Worm (Caenorhabditis elegans): ENCODE data around the gene C32B5.13.
A peak's percentile ranks its signal among the peaks of the same experiment; 100 is the strongest.

The C32B5.13 gene

DNA sequence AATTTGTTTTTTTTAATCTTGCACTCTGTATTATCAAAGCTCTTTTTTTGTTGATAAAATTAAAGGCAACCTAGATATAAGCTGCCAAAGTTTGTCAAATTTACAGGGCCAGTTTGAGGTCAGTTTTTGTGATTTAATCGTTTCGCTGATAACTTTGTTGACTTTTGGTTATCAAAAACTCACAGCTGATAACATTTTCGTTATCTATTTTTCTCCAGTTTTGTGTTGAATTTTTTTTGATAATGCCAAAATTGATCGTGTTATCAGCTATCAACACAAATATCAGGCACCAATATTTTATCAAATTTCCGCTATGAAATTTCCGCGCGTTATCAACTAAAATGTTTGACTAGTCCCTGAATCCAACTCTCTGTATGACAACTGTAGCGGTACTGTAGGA, 46.7 kb downstream of the C32B5.13 start (continued):
- peak; percentile 89 for TF ChIP-seq hlh-11 (tag; optimal IDR thresholded peaks at IDR 0.05)
- no peak for TF ChIP-seq ceh-62 (tag; optimal IDR thresholded peaks at IDR 0.05)
- no peak for TF ChIP-seq dpl-1 (GFP tag; optimal IDR thresholded peaks at IDR 0.05)
- TF ChIP-seq lin-38 (GFP tag; IDR thresholded peaks at IDR 0.05) = no peak
- no peak for TF ChIP-seq arid-1 (GFP tag; conservative IDR thresholded peaks at IDR 0.05)
- TF ChIP-seq set-16 (GFP tag; IDR thresholded peaks at IDR 0.05) = no peak
- no peak for TF ChIP-seq zfp-2 (tag; optimal IDR thresholded peaks at IDR 0.05)
- TF ChIP-seq ztf-7 (tag; optimal IDR thresholded peaks at IDR 0.05) = no peak
- no peak for TF ChIP-seq madf-5 (GFP tag; IDR thresholded peaks at IDR 0.05)
- TF ChIP-seq mes-2 (tag; optimal IDR thresholded peaks at IDR 0.05; ENCODE audit: poor library complexity, severe bottlenecking) = no peak
- TF ChIP-seq jun-1 (tag; optimal IDR thresholded peaks at IDR 0.05) = peak; percentile 59
- TF ChIP-seq Y105C5A.15 (GFP tag; IDR thresholded peaks at IDR 0.05) = no peak
- TF ChIP-seq nhr-77 (tag; optimal IDR thresholded peaks at IDR 0.05) = peak; percentile 95
- no peak for TF ChIP-seq zfp-3 (GFP tag; conservative IDR thresholded peaks at IDR 0.05)
- no peak for TF ChIP-seq spr-3 (GFP tag; optimal IDR thresholded peaks at IDR 0.05)
- no peak for TF ChIP-seq unc-39 (tag; optimal IDR thresholded peaks at IDR 0.05)
- no peak for TF ChIP-seq spr-1 (tag; optimal IDR thresholded peaks at IDR 0.05)
- TF ChIP-seq lir-3 (tag; optimal IDR thresholded peaks at IDR 0.05) = no peak
- TF ChIP-seq zag-1 (tag; optimal IDR thresholded peaks at IDR 0.05) = no peak
- TF ChIP-seq D1046.2 (GFP tag; IDR thresholded peaks at IDR 0.05) = no peak
- no peak for TF ChIP-seq ceh-82 (tag; optimal IDR thresholded peaks at IDR 0.05)
- TF ChIP-seq aly-2 (tag; optimal IDR thresholded peaks at IDR 0.05) = no peak
- TF ChIP-seq hif-1 (tag; optimal IDR thresholded peaks at IDR 0.05) = no peak
- no peak for TF ChIP-seq rbr-2 (tag; optimal IDR thresholded peaks at IDR 0.05)
- TF ChIP-seq lim-7 (GFP tag; IDR thresholded peaks at IDR 0.05) = no peak
- no peak for TF ChIP-seq lin-13 (GFP tag; optimal IDR thresholded peaks at IDR 0.05)
- TF ChIP-seq hlh-30 (tag; optimal IDR thresholded peaks at IDR 0.05; ENCODE audit: insufficient read depth) = no peak
- no peak for TF ChIP-seq daf-8 (GFP tag; IDR thresholded peaks at IDR 0.05)
- no peak for TF ChIP-seq dve-1 (tag; optimal IDR thresholded peaks at IDR 0.05; ENCODE audit: insufficient read depth)
- peak; percentile 84 for TF ChIP-seq nhr-102 (tag; optimal IDR thresholded peaks at IDR 0.05)
- no peak for TF ChIP-seq mxl-2 (GFP tag; conservative IDR thresholded peaks at IDR 0.05)
- no peak for TF ChIP-seq madf-9 (GFP tag; conservative IDR thresholded peaks at IDR 0.05)
- TF ChIP-seq F26F4.8 (GFP tag; conservative IDR thresholded peaks at IDR 0.05) = no peak
- no peak for TF ChIP-seq egl-43 (GFP tag; IDR thresholded peaks at IDR 0.05)
- peak; percentile 98 for TF ChIP-seq lin-1 (GFP tag; IDR thresholded peaks at IDR 0.05)
- TF ChIP-seq saeg-2 (GFP tag; IDR thresholded peaks at IDR 0.05) = no peak
- TF ChIP-seq ZK337.2 (GFP tag; IDR thresholded peaks at IDR 0.05) = no peak
- peak; percentile 20 for TF ChIP-seq duxl-1 (tag; optimal IDR thresholded peaks at IDR 0.05; ENCODE audit: poor library complexity)
- TF ChIP-seq F44E2.7 (GFP tag; IDR thresholded peaks at IDR 0.05) = no peak
- no peak for TF ChIP-seq nhr-237 (tag; optimal IDR thresholded peaks at IDR 0.05)
- TF ChIP-seq R02D3.7 (tag; optimal IDR thresholded peaks at IDR 0.05) = no peak
- TF ChIP-seq cey-2 (tag; optimal IDR thresholded peaks at IDR 0.05; ENCODE audit: borderline replicate concordance, insufficient read depth) = no peak
- peak; percentile 85; the same call in 1 of the 2 replicates for TF ChIP-seq nhr-41 (GFP tag; IDR thresholded peaks at IDR 0.05)
- no peak for TF ChIP-seq ceh-44 (GFP tag; IDR thresholded peaks at IDR 0.05)
- TF ChIP-seq zip-11 (GFP tag; IDR thresholded peaks at IDR 0.05) = no peak
- TF ChIP-seq ceh-20 (GFP tag; IDR thresholded peaks at IDR 0.05) = peak; percentile 42; the same call in 1 of the 2 replicates
- TF ChIP-seq nhr-76 (tag; optimal IDR thresholded peaks at IDR 0.05) = no peak
- TF ChIP-seq ztf-11 (tag; optimal IDR thresholded peaks at IDR 0.05) = no peak
- TF ChIP-seq mdl-1 (tag; optimal IDR thresholded peaks at IDR 0.05) = peak in 1 of 2 experiments; percentile 1
- TF ChIP-seq nhr-25 (tag; optimal IDR thresholded peaks at IDR 0.05; ENCODE audit: borderline replicate concordance, insufficient read depth) = no peak
- no peak for TF ChIP-seq lin-39 (tag; optimal IDR thresholded peaks at IDR 0.05)

Measured in whole organism, L4 larva.